Fruit fly (Drosophila melanogaster) whole organism, adult: ENCODE data around the gene TwdlK.

Source experiments
- CG11617 ChIP-seq: fragments of 200-800 bp; sonication (Bioruptor generic); optimal IDR thresholded peaks from 2 replicates; lab custom pipeline; 2017; ENCODE audit warnings: mild to moderate bottlenecking, missing biosample characterization, missing genetic modification reagents, missing genetic modification characterization
- CG14711 ChIP-seq: fragments of 200-800 bp; sonication (Bioruptor generic); optimal IDR thresholded peaks from 2 replicates; lab custom pipeline; 2018; ENCODE audit warnings: missing biosample characterization, mild to moderate bottlenecking, missing genetic modification characterization, moderate library complexity
- CG1620 ChIP-seq: fragments of 200-800 bp; sonication (Bioruptor generic); optimal IDR thresholded peaks from 2 replicates; lab custom pipeline; 2016; ENCODE audit warnings: missing biosample characterization, missing genetic modification characterization
- CG33017 ChIP-seq: fragments of 200-800 bp; sonication (Bioruptor generic); optimal IDR thresholded peaks from 2 replicates; lab custom pipeline; 2018; ENCODE audit warnings: missing biosample characterization, mild to moderate bottlenecking, missing genetic modification characterization, moderate library complexity
- CG7101 ChIP-seq: fragments of 200-800 bp; sonication (Bioruptor generic); optimal IDR thresholded peaks from 2 replicates; lab custom pipeline; 2018; ENCODE audit warnings: missing biosample characterization, mild to moderate bottlenecking, missing genetic modification characterization, moderate library complexity
- Clk ChIP-seq: fragments of 200-800 bp; sonication (Bioruptor generic); optimal IDR thresholded peaks from 2 replicates; lab custom pipeline; 2017; ENCODE audit warnings: missing biosample characterization, missing genetic modification characterization
- Mnt ChIP-seq: fragments of 200-800 bp; sonication (Bioruptor generic); optimal IDR thresholded peaks from 2 replicates; lab custom pipeline; 2016; ENCODE audit warnings: missing biosample characterization, mild to moderate bottlenecking, missing genetic modification characterization
- cnc ChIP-seq, 2 experiments: fragments of >200 bp; optimal IDR thresholded peaks; 2 replicates each; lab custom pipeline; 2017
- kay ChIP-seq: fragments of 200-800 bp; sonication (Bioruptor generic); peaks from one replicate; lab custom pipeline; 2016; ENCODE audit warnings: missing biosample characterization, missing genetic modification characterization, borderline replicate concordance
- tj ChIP-seq: fragments of 200-800 bp; sonication (Bioruptor generic); optimal IDR thresholded peaks from 3 replicates; lab custom pipeline; 2017; ENCODE audit warnings: missing biosample characterization, mild to moderate bottlenecking, missing genetic modification characterization, moderate library complexity
- toe ChIP-seq: fragments of 200-800 bp; sonication (Bioruptor generic); optimal IDR thresholded peaks from 2 replicates; lab custom pipeline; 2016; ENCODE audit warnings: missing biosample characterization, missing genetic modification characterization

DNA sequence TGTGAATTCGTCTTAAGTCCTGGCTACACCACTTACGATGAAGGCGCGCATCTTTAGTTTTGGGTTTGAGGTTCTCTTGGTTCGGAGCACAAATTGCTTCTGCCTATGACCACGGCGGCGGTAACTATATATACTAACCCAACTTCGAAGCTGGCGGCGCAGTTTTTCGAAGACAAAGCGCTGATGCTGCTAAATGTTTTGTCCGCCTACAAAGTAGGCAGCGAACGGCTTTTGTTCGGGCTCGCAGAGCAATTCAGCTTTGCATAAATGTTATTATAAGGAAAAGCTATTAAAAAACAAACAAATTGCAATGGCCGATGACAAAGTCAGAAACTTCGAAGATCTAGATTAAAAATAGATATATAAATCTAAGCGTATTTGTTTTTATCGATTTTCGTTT, 3.0 kb downstream of the TwdlK start, which contains the start of gene TwdlL:
- TF ChIP-seq kay (GFP tag; lab: Kevin White, UChicago) (no peak), CG1620 (no peak), CG11617 (GFP tag; lab: Kevin White, UChicago) (no peak), CG14711 (no peak), toe (GFP tag; lab: Kevin White, UChicago) (no peak), tj (no peak), Mnt (no peak), cnc (optimal IDR thresholded peaks at IDR 0.05; lab: Kevin White, UChicago) (no peak), CG7101 (tag; lab: Kevin White, UChicago) (no peak), CG33017 (tag; lab: Kevin White, UChicago) (no peak), Clk (GFP tag; lab: Kevin White, UChicago) (no peak)
